Fruit fly (Drosophila melanogaster) whole organism, embryonic: ENCODE data around the gene CG2540.

Experiments used
- Ada2b ChIP-seq: fragments of 200-800 bp; sonication (Bioruptor generic); IDR thresholded peaks from 2 replicates; pipeline ENCODE4 v1.3.6; 2022; ENCODE audit warnings: missing biosample characterization, missing genetic modification characterization
- CG10543 ChIP-seq: fragments of 200-800 bp; sonication (Bioruptor generic); optimal IDR thresholded peaks from 3 replicates; lab custom pipeline; 2017; ENCODE audit warnings: missing biosample characterization, mild to moderate bottlenecking, missing genetic modification characterization, moderate library complexity
- CG11695 ChIP-seq: fragments of 200-800 bp; sonication (Bioruptor generic); IDR thresholded peaks from 3 replicates; pipeline ENCODE4 v1.3.6; 2022; ENCODE audit warnings: missing biosample characterization, missing genetic modification characterization
- CG16863 ChIP-seq: fragments of 200-800 bp; sonication (Bioruptor generic); optimal IDR thresholded peaks from 3 replicates; lab custom pipeline; 2016; ENCODE audit warnings: missing biosample characterization, missing genetic modification characterization
- CG2129 ChIP-seq: fragments of 200-800 bp; sonication (Bioruptor generic); IDR thresholded peaks from 2 replicates; pipeline ENCODE4 v1.3.6; 2022; ENCODE audit warnings: missing biosample characterization, missing genetic modification characterization; ENCODE audit not compliant: partially characterized antibody
- CG2199 ChIP-seq: fragments of 200-800 bp; sonication (Bioruptor generic); IDR thresholded peaks from 3 replicates; pipeline ENCODE4 v1.3.6; 2022; ENCODE audit warnings: missing biosample characterization, missing genetic modification characterization
- CG32767 ChIP-seq: fragments of 200-800 bp; sonication (Bioruptor generic); IDR thresholded peaks from 2 replicates; pipeline ENCODE4 v1.3.6; 2022; ENCODE audit warnings: missing biosample characterization, missing genetic modification characterization
- CG33213 ChIP-seq: fragments of 200-800 bp; sonication (Bioruptor generic); optimal IDR thresholded peaks from 3 replicates; lab custom pipeline; 2016; ENCODE audit warnings: missing biosample characterization, missing genetic modification characterization
- CG4820 ChIP-seq: fragments of 200-800 bp; sonication (Bioruptor generic); optimal IDR thresholded peaks from 3 replicates; lab custom pipeline; 2016; ENCODE audit warnings: missing biosample characterization, missing genetic modification characterization
- CG6272 ChIP-seq: fragments of 200-800 bp; sonication (Bioruptor generic); IDR thresholded peaks from 2 replicates; pipeline ENCODE4 v1.3.6; 2022; ENCODE audit warnings: missing biosample characterization, missing genetic modification characterization
- CG8388 ChIP-seq: fragments of 200-800 bp; sonication (Bioruptor generic); optimal IDR thresholded peaks from 2 replicates; lab custom pipeline; 2019; ENCODE audit warnings: missing biosample characterization, mild to moderate bottlenecking, missing genetic modification characterization, moderate library complexity
- CG9727 ChIP-seq: fragments of 200-800 bp; sonication (Bioruptor generic); optimal IDR thresholded peaks from 3 replicates; lab custom pipeline; 2017; ENCODE audit warnings: missing biosample characterization, mild to moderate bottlenecking, missing genetic modification characterization
- CG9817 ChIP-seq: fragments of 200-800 bp; sonication (Bioruptor generic); optimal IDR thresholded peaks from 2 replicates; lab custom pipeline; 2018; ENCODE audit warnings: missing biosample characterization, mild to moderate bottlenecking, missing genetic modification characterization, moderate library complexity
- Dip3 ChIP-seq: fragments of 200-800 bp; sonication (Bioruptor generic); optimal IDR thresholded peaks from 3 replicates; lab custom pipeline; 2016; ENCODE audit warnings: missing biosample characterization, missing genetic modification characterization
- Dll ChIP-seq: fragments of 200-800 bp; sonication (Bioruptor generic); IDR thresholded peaks from 4 replicates; pipeline ENCODE4 v1.3.6; 2022; ENCODE audit warnings: missing biosample characterization, missing genetic modification characterization; ENCODE audit not compliant: partially characterized antibody
- Doc3 ChIP-seq: fragments of 200-800 bp; sonication (Bioruptor generic); IDR thresholded peaks from 3 replicates; pipeline ENCODE4 v1.3.6; 2022; ENCODE audit warnings: missing biosample characterization, missing genetic modification characterization; ENCODE audit not compliant: partially characterized antibody
- Dp ChIP-seq: fragments of 200-800 bp; sonication (Bioruptor generic); optimal IDR thresholded peaks from 2 replicates; lab custom pipeline; 2018; ENCODE audit warnings: missing biosample characterization, mild to moderate bottlenecking, missing genetic modification characterization, moderate library complexity
- HHEX ChIP-seq: fragments of 200-800 bp; sonication (Bioruptor generic); optimal IDR thresholded peaks from 3 replicates; lab custom pipeline; 2017; ENCODE audit warnings: missing biosample characterization, mild to moderate bottlenecking, missing genetic modification characterization, missing genetic modification reagents
- HmgZ ChIP-seq: fragments of 200-800 bp; sonication (Bioruptor generic); optimal IDR thresholded peaks from 2 replicates; lab custom pipeline; 2018; ENCODE audit warnings: missing biosample characterization, mild to moderate bottlenecking, missing genetic modification characterization
- Jarid2 ChIP-seq: fragments of 200-800 bp; sonication (Bioruptor generic); optimal IDR thresholded peaks from 3 replicates; lab custom pipeline; 2017; ENCODE audit warnings: mild to moderate bottlenecking, missing biosample characterization, missing genetic modification reagents, missing genetic modification characterization
- Opbp ChIP-seq: fragments of 200-800 bp; sonication (Bioruptor generic); IDR thresholded peaks from 3 replicates; pipeline ENCODE4 v1.3.6; 2022; ENCODE audit warnings: missing biosample characterization, missing genetic modification characterization; ENCODE audit not compliant: partially characterized antibody
- Optix ChIP-seq: fragments of 200-800 bp; sonication (Bioruptor generic); IDR thresholded peaks from 3 replicates; pipeline ENCODE4 v1.3.6; 2022; ENCODE audit warnings: missing biosample characterization, missing genetic modification characterization
- Vsx1 ChIP-seq: fragments of 200-800 bp; sonication (Bioruptor generic); optimal IDR thresholded peaks from 2 replicates; lab custom pipeline; 2017; ENCODE audit warnings: missing biosample characterization, mild to moderate bottlenecking, missing genetic modification characterization, missing genetic modification reagents
- ac ChIP-seq: fragments of 200-800 bp; sonication (Bioruptor generic); optimal IDR thresholded peaks from 3 replicates; lab custom pipeline; 2017; ENCODE audit warnings: missing biosample characterization, mild to moderate bottlenecking, missing genetic modification characterization
- crp ChIP-seq, 2 experiments: fragments of 200-800 bp; sonication (Bioruptor generic); optimal IDR thresholded peaks; 2 replicates in 1 of 2; 3 replicates in 1 of 2; lab custom pipeline; 2017; ENCODE audit warnings: missing biosample characterization in 2 of 2, missing genetic modification characterization in 2 of 2, mild to moderate bottlenecking in 1 of 2, moderate library complexity in 1 of 2
- dati ChIP-seq: fragments of 200-800 bp; sonication (Bioruptor generic); IDR thresholded peaks from 2 replicates; pipeline ENCODE4 v1.3.6; 2022; ENCODE audit warnings: missing biosample characterization, missing genetic modification characterization
- exex ChIP-seq: fragments of 200-800 bp; sonication (Bioruptor generic); optimal IDR thresholded peaks from 4 replicates; lab custom pipeline; 2018; ENCODE audit warnings: missing biosample characterization, mild to moderate bottlenecking, missing genetic modification characterization, moderate library complexity
- fru ChIP-seq: fragments of >200 bp; optimal IDR thresholded peaks from 2 replicates; lab custom pipeline; 2017
- gfzf ChIP-seq: fragments of 200-800 bp; sonication (Bioruptor generic); optimal IDR thresholded peaks from 2 replicates; lab custom pipeline; 2016; ENCODE audit warnings: missing biosample characterization, mild to moderate bottlenecking, missing genetic modification characterization, moderate library complexity
- hkb ChIP-seq, 2 experiments: fragments of 200-800 bp in 1 of 2; fragments of >200 bp in 1 of 2; sonication (Bioruptor generic) in 1 of 2; IDR thresholded peaks in 1 of 2; optimal IDR thresholded peaks in 1 of 2; 2 replicates each; pipeline versions ENCODE4 v1.3.6 to Lab custom; 2017 to 2022; ENCODE audit warnings: missing biosample characterization in 1 of 2, missing genetic modification characterization in 1 of 2
- knrl ChIP-seq: fragments of 200-800 bp; sonication (Bioruptor generic); IDR thresholded peaks from 3 replicates; pipeline ENCODE4 v1.3.6; 2022; ENCODE audit warnings: missing biosample characterization, missing genetic modification characterization; ENCODE audit not compliant: partially characterized antibody
- lov ChIP-seq, 2 experiments: fragments of 200-800 bp in 1 of 2; fragments of >200 bp in 1 of 2; sonication (Bioruptor generic) in 1 of 2; IDR thresholded peaks in 1 of 2; optimal IDR thresholded peaks in 1 of 2; 2 replicates in 1 of 2; 3 replicates in 1 of 2; pipeline versions ENCODE4 v1.3.6 to Lab custom; 2017 to 2022; ENCODE audit warnings: missing biosample characterization in 1 of 2, missing genetic modification characterization in 1 of 2
- otp ChIP-seq: fragments of 200-800 bp; sonication (Bioruptor generic); IDR thresholded peaks from 3 replicates; pipeline ENCODE4, ENCODE4 v1.3.6; 2022; ENCODE audit warnings: missing biosample characterization, missing genetic modification characterization
- pnt ChIP-seq: fragments of 200-800 bp; sonication (Bioruptor generic); optimal IDR thresholded peaks from 3 replicates; lab custom pipeline; 2016; ENCODE audit warnings: missing biosample characterization, missing genetic modification characterization
- pros ChIP-seq: fragments of 200-800 bp; sonication (Bioruptor generic); optimal IDR thresholded peaks from 3 replicates; lab custom pipeline; 2019; ENCODE audit warnings: missing biosample characterization, mild to moderate bottlenecking, missing genetic modification characterization, moderate library complexity
- pum ChIP-seq: fragments of 200-800 bp; sonication (Bioruptor generic); optimal IDR thresholded peaks from 2 replicates; lab custom pipeline; 2016; ENCODE audit warnings: missing biosample characterization, missing genetic modification characterization
- pzg ChIP-seq: fragments of 200-800 bp; sonication (Bioruptor generic); optimal IDR thresholded peaks from 3 replicates; lab custom pipeline; 2018; ENCODE audit warnings: missing biosample characterization, mild to moderate bottlenecking, missing genetic modification characterization, moderate library complexity
- row ChIP-seq: fragments of 200-800 bp; sonication (Bioruptor generic); IDR thresholded peaks from 3 replicates; pipeline ENCODE4 v1.3.6; 2022; ENCODE audit warnings: missing biosample characterization, missing genetic modification characterization
- sc ChIP-seq, 3 experiments: fragments of >200 bp in 2 of 3; fragments of 200-800 bp in 1 of 3; sonication (Bioruptor generic) in 1 of 3; optimal IDR thresholded peaks; 2 replicates in 2 of 3; 3 replicates in 1 of 3; lab custom pipeline; 2017; ENCODE audit warnings: mild to moderate bottlenecking in 1 of 3, missing biosample characterization in 1 of 3, missing genetic modification characterization in 1 of 3, missing genetic modification reagents in 1 of 3
- sens-2 ChIP-seq: fragments of 200-800 bp; sonication (Bioruptor generic); IDR thresholded peaks from 2 replicates; pipeline ENCODE4 v1.3.6; 2022; ENCODE audit warnings: missing biosample characterization, missing genetic modification characterization
- shn ChIP-seq: fragments of 200-800 bp; sonication (Bioruptor generic); optimal IDR thresholded peaks from 3 replicates; lab custom pipeline; 2016; ENCODE audit warnings: missing biosample characterization, missing genetic modification characterization
- slou ChIP-seq: fragments of 200-800 bp; sonication (Bioruptor generic); optimal IDR thresholded peaks from 3 replicates; lab custom pipeline; 2016; ENCODE audit warnings: missing biosample characterization, missing genetic modification characterization
- tna ChIP-seq: fragments of 200-800 bp; sonication (Bioruptor generic); IDR thresholded peaks from 2 replicates; pipeline ENCODE4 v1.3.6; 2022; ENCODE audit warnings: missing biosample characterization, missing genetic modification characterization; ENCODE audit not compliant: partially characterized antibody
- toy ChIP-seq: fragments of 200-800 bp; sonication (Bioruptor generic); IDR thresholded peaks from 2 replicates; pipeline ENCODE4 v1.3.6; 2022; ENCODE audit warnings: missing biosample characterization, missing genetic modification characterization
- unc-4 ChIP-seq: fragments of 200-800 bp; sonication (Bioruptor generic); IDR thresholded peaks from 2 replicates; pipeline ENCODE4 v1.3.6; 2022; ENCODE audit warnings: missing biosample characterization, missing genetic modification characterization; ENCODE audit not compliant: partially characterized antibody
- wor ChIP-seq: fragments of 200-800 bp; sonication (Bioruptor generic); IDR thresholded peaks from 2 replicates; pipeline ENCODE4 v1.3.6; 2022; ENCODE audit warnings: missing biosample characterization, missing genetic modification characterization
- yki ChIP-seq: fragments of >200 bp; optimal IDR thresholded peaks from 3 replicates; lab custom pipeline; 2018

Gene CG2540

dm6 chrX:12665112-12665795 is 35.6 kb downstream of the CG2540 start (continued):
- TF ChIP-seq CG4820 (GFP tag; lab: Kevin White, UChicago) (peak; percentile 86), shn (GFP tag; lab: Kevin White, UChicago) (no peak), yki (lab: Kevin White, UChicago) (no peak), pnt (GFP tag; lab: Kevin White, UChicago) (peak; percentile 65), row (GFP tag; lab: Robert Waterston, UW) (peak; percentile 93), toy (GFP tag; lab: Robert Waterston, UW) (0 out of 2 replicates have a peak, but pooled peaks have one; percentile 45), pzg (GFP tag; lab: Kevin White, UChicago) (no peak), HHEX (GFP tag; lab: Kevin White, UChicago) (peak; percentile 88), dati (peak; percentile 82), exex (tag; lab: Kevin White, UChicago) (peak; percentile 46), pum (GFP tag; lab: Kevin White, UChicago) (peak; percentile 53), ac (GFP tag; lab: Kevin White, UChicago) (peak; percentile 64), Dp (GFP tag; lab: Kevin White, UChicago) (no peak), CG32767 (GFP tag; lab: Robert Waterston, UW) (peak; percentile 88), CG9817 (tag; lab: Kevin White, UChicago) (peak; percentile 85), pros (GFP tag; lab: Kevin White, UChicago) (peak; percentile 70), lov (optimal IDR thresholded peaks at IDR 0.05; lab: Kevin White, UChicago) (no peak), lov (GFP tag; IDR thresholded peaks at IDR 0.05; lab: Robert Waterston, UW) (peak; percentile 85), CG9727 (GFP tag; lab: Kevin White, UChicago) (peak; percentile 92), sc (optimal IDR thresholded peaks at IDR 0.05; lab: Kevin White, UChicago) (no peak), sc (GFP tag; optimal IDR thresholded peaks at IDR 0.05; lab: Kevin White, UChicago) (peak; percentile 82), Optix (GFP tag; lab: Robert Waterston, UW) (peak; percentile 84), Vsx1 (GFP tag; lab: Kevin White, UChicago) (peak; percentile 79), Doc3 (GFP tag; lab: Robert Waterston, UW) (no peak), hkb (optimal IDR thresholded peaks at IDR 0.05; lab: Kevin White, UChicago) (no peak), hkb (GFP tag; IDR thresholded peaks at IDR 0.05; lab: Robert Waterston, UW) (peak; percentile 90), CG8388 (GFP tag; lab: Kevin White, UChicago) (peak; percentile 90), Dip3 (GFP tag; lab: Kevin White, UChicago) (peak; percentile 43), CG6272 (GFP tag; lab: Robert Waterston, UW) (peak; percentile 79), CG11695 (GFP tag; lab: Robert Waterston, UW) (peak; percentile 89), Ada2b (peak; percentile 87), CG2199 (peak; percentile 76; the same call in 1 of the 3 replicates), otp (GFP tag; lab: Robert Waterston, UW) (peak; percentile 89), slou (GFP tag; lab: Kevin White, UChicago) (peak; percentile 82), Dll (GFP tag; lab: Robert Waterston, UW) (no peak), Jarid2 (peak; percentile 62), HmgZ (tag; lab: Kevin White, UChicago) (peak; percentile 72), CG10543 (GFP tag; lab: Kevin White, UChicago) (peak; percentile 75), fru (no peak), knrl (no peak; the same call in 2 of the 3 replicates), CG33213 (GFP tag; lab: Kevin White, UChicago) (peak; percentile 36), CG16863 (peak; percentile 36), CG2129 (GFP tag; lab: Robert Waterston, UW) (no peak), unc-4 (GFP tag; lab: Robert Waterston, UW) (0 out of 2 replicates have a peak, but pooled peaks have one; percentile 33), Opbp (GFP tag; lab: Robert Waterston, UW) (no peak), wor (peak; percentile 77), crp (GFP tag; optimal IDR thresholded peaks at IDR 0.05; lab: Kevin White, UChicago) (peak in 1 of 2 experiments; percentile 47), tna (GFP tag; lab: Robert Waterston, UW) (0 out of 2 replicates have a peak, but pooled peaks have one; percentile 6), sens-2 (peak; percentile 76), gfzf (GFP tag; lab: Kevin White, UChicago) (no peak)
